Worm (Caenorhabditis elegans) whole organism, L4 larva: ENCODE data around the gene fbxa-151.
"Not testable (repeated sequence)": the region's sequence is repeated elsewhere in the genome, so short reads cannot be mapped to it uniquely, and the experiment has no call there.

Source experiments
- ctbp-1 ChIP-seq: fragments of 200-800 bp; sonication (Bioruptor generic); IDR thresholded peaks from 2 replicates; pipeline ENCODE4 v1.3.6; 2022; ENCODE audit warnings: missing genetic modification reagents, missing genetic modification characterization, missing compliant biosample characterization
- daf-12 ChIP-seq: fragments of 150-350 bp; optimal IDR thresholded peaks from 2 replicates; lab custom pipeline; 2014; ENCODE audit warnings: missing biosample characterization, missing genetic modification reagents, missing genetic modification characterization
- dpl-1 ChIP-seq: fragments of 150-350 bp; optimal IDR thresholded peaks from 2 replicates; lab custom pipeline; 2014; ENCODE audit warnings: missing biosample characterization, missing genetic modification reagents, missing genetic modification characterization
- gei-8 ChIP-seq: fragments of 200-800 bp; sonication (Bioruptor generic); optimal IDR thresholded peaks from 2 replicates; lab custom pipeline; 2018; ENCODE audit warnings: mild to moderate bottlenecking, missing genetic modification characterization, missing compliant biosample characterization
- lsy-2 ChIP-seq, 2 experiments: fragments of 150-350 bp in 1 of 2; sonication (generic microtip) in 1 of 2; optimal IDR thresholded peaks; 2 replicates each; lab custom pipeline; 2014 to 2017; ENCODE audit warnings: missing biosample characterization in 2 of 2, missing genetic modification characterization in 2 of 2
- madf-9 ChIP-seq: fragments of 200-800 bp; sonication (Bioruptor generic); conservative IDR thresholded peaks from 2 replicates; pipeline ENCODE4 v1.3.6; 2022; ENCODE audit warnings: missing genetic modification reagents, missing genetic modification characterization, missing compliant biosample characterization
- nhr-48 ChIP-seq: sonication (generic microtip); optimal IDR thresholded peaks from 2 replicates; lab custom pipeline; 2016; ENCODE audit warnings: mild to moderate bottlenecking, missing genetic modification characterization, missing compliant biosample characterization
- tag-97 ChIP-seq: fragments of 200-800 bp; sonication (Bioruptor generic); IDR thresholded peaks from 2 replicates; pipeline ENCODE4 v1.3.6; 2022; ENCODE audit warnings: missing genetic modification characterization, missing compliant biosample characterization

ce11 chrIII:1266799-1267198 lies at the start of gene fbxa-151:
- TF ChIP-seq gei-8 (GFP tag; lab: Kevin White, UChicago); ctbp-1; nhr-48 (tag; lab: Kevin White, UChicago); tag-97 (GFP tag; lab: Robert Waterston, UW); madf-9 (GFP tag; lab: Robert Waterston, UW); lsy-2 (tag; optimal IDR thresholded peaks at IDR 0.05; lab: Kevin White, UChicago); dpl-1; daf-12 (tag; lab: Kevin White, UChicago): not testable (repeated sequence)
